Fruit fly (Drosophila melanogaster) whole organism, pupa: ENCODE data around the gene CG18814.

ENCODE experiments used
- CG10348 ChIP-seq: fragments of 200-800 bp; sonication (Bioruptor generic); IDR thresholded peaks from 2 replicates; pipeline ENCODE4 v1.3.6; 2022; ENCODE audit warnings: missing biosample characterization, missing genetic modification characterization
- CG12605 ChIP-seq: fragments of 200-800 bp; sonication (Bioruptor generic); IDR thresholded peaks from 2 replicates; pipeline ENCODE4 v1.3.6; 2022; ENCODE audit warnings: missing biosample characterization, missing genetic modification characterization
- CG13204 ChIP-seq: fragments of 200-800 bp; sonication (Bioruptor generic); optimal IDR thresholded peaks from 2 replicates; lab custom pipeline; 2018; ENCODE audit warnings: missing biosample characterization, mild to moderate bottlenecking, missing genetic modification characterization, moderate library complexity
- CG14655 ChIP-seq: fragments of 200-800 bp; sonication (Bioruptor generic); optimal IDR thresholded peaks from 3 replicates; lab custom pipeline; 2017; ENCODE audit warnings: mild to moderate bottlenecking, missing biosample characterization, missing genetic modification reagents, missing genetic modification characterization
- CG15710 ChIP-seq: fragments of 200-800 bp; sonication (Bioruptor generic); optimal IDR thresholded peaks from 2 replicates; lab custom pipeline; 2018; ENCODE audit warnings: missing biosample characterization, mild to moderate bottlenecking, missing genetic modification characterization, moderate library complexity
- CG17806 ChIP-seq: fragments of 200-800 bp; sonication (Bioruptor generic); optimal IDR thresholded peaks from 2 replicates; lab custom pipeline; 2018; ENCODE audit warnings: missing biosample characterization, mild to moderate bottlenecking, missing genetic modification characterization, moderate library complexity
- CG32121 ChIP-seq: fragments of 200-800 bp; sonication (Bioruptor generic); IDR thresholded peaks from 2 replicates; pipeline ENCODE4 v1.3.6; 2022; ENCODE audit warnings: missing biosample characterization, missing genetic modification characterization
- CG34367 ChIP-seq: fragments of 200-800 bp; sonication (Bioruptor generic); optimal IDR thresholded peaks from 2 replicates; lab custom pipeline; 2018; ENCODE audit warnings: missing biosample characterization, mild to moderate bottlenecking, missing genetic modification characterization
- CG4496 ChIP-seq: fragments of 200-800 bp; sonication (Bioruptor generic); IDR thresholded peaks from 3 replicates; pipeline ENCODE4 v1.3.6; 2022; ENCODE audit warnings: missing biosample characterization, missing genetic modification characterization
- CG8159 ChIP-seq: fragments of 200-800 bp; sonication (Bioruptor generic); optimal IDR thresholded peaks from 3 replicates; lab custom pipeline; 2018; ENCODE audit warnings: missing biosample characterization, mild to moderate bottlenecking, missing genetic modification characterization, moderate library complexity
- CG8301 ChIP-seq: fragments of 200-800 bp; sonication (Bioruptor generic); optimal IDR thresholded peaks from 2 replicates; lab custom pipeline; 2018; ENCODE audit warnings: missing biosample characterization, mild to moderate bottlenecking, missing genetic modification characterization
- CG9948 ChIP-seq: fragments of 200-800 bp; sonication (Bioruptor generic); optimal IDR thresholded peaks from 2 replicates; lab custom pipeline; 2018; ENCODE audit warnings: missing biosample characterization, mild to moderate bottlenecking, missing genetic modification characterization, moderate library complexity
- D1 ChIP-seq: fragments of 200-800 bp; sonication (Bioruptor generic); optimal IDR thresholded peaks from 2 replicates; lab custom pipeline; 2018; ENCODE audit warnings: missing biosample characterization, mild to moderate bottlenecking, missing genetic modification characterization, moderate library complexity
- EcR ChIP-seq: fragments of 200-800 bp; sonication (Bioruptor generic); optimal IDR thresholded peaks from 3 replicates; lab custom pipeline; 2019; ENCODE audit warnings: missing biosample characterization, missing genetic modification characterization, mild to moderate bottlenecking, moderate library complexity, missing genetic modification reagents
- Ets98B ChIP-seq: fragments of 200-800 bp; sonication (Bioruptor generic); IDR thresholded peaks from 2 replicates; pipeline ENCODE4 v1.3.6; 2022; ENCODE audit warnings: missing biosample characterization, missing genetic modification characterization
- Pif1A ChIP-seq: fragments of 200-800 bp; sonication (Bioruptor generic); optimal IDR thresholded peaks from 3 replicates; lab custom pipeline; 2016; ENCODE audit warnings: missing biosample characterization, missing genetic modification characterization
- Pif1B ChIP-seq: fragments of 200-800 bp; sonication (Bioruptor generic); optimal IDR thresholded peaks from 3 replicates; lab custom pipeline; 2016; ENCODE audit warnings: missing biosample characterization, missing genetic modification characterization
- Snoo ChIP-seq: fragments of 200-800 bp; sonication (Bioruptor generic); optimal IDR thresholded peaks from 3 replicates; lab custom pipeline; 2017; ENCODE audit warnings: missing biosample characterization, mild to moderate bottlenecking, missing genetic modification characterization, inconsistent platforms
- fd96Ca ChIP-seq: fragments of 200-800 bp; sonication (Bioruptor generic); IDR thresholded peaks from 3 replicates; pipeline ENCODE4 v1.3.6; 2022; ENCODE audit warnings: missing biosample characterization, missing genetic modification characterization
- gl ChIP-seq: fragments of 200-800 bp; sonication (Bioruptor generic); optimal IDR thresholded peaks from 2 replicates; lab custom pipeline; 2018; ENCODE audit warnings: missing biosample characterization, mild to moderate bottlenecking, missing genetic modification characterization
- rn ChIP-seq: fragments of 200-800 bp; sonication (Bioruptor generic); IDR thresholded peaks from 2 replicates; pipeline ENCODE4 v1.3.6; 2022; ENCODE audit warnings: missing biosample characterization, missing genetic modification characterization

The CG18814 gene

DNA sequence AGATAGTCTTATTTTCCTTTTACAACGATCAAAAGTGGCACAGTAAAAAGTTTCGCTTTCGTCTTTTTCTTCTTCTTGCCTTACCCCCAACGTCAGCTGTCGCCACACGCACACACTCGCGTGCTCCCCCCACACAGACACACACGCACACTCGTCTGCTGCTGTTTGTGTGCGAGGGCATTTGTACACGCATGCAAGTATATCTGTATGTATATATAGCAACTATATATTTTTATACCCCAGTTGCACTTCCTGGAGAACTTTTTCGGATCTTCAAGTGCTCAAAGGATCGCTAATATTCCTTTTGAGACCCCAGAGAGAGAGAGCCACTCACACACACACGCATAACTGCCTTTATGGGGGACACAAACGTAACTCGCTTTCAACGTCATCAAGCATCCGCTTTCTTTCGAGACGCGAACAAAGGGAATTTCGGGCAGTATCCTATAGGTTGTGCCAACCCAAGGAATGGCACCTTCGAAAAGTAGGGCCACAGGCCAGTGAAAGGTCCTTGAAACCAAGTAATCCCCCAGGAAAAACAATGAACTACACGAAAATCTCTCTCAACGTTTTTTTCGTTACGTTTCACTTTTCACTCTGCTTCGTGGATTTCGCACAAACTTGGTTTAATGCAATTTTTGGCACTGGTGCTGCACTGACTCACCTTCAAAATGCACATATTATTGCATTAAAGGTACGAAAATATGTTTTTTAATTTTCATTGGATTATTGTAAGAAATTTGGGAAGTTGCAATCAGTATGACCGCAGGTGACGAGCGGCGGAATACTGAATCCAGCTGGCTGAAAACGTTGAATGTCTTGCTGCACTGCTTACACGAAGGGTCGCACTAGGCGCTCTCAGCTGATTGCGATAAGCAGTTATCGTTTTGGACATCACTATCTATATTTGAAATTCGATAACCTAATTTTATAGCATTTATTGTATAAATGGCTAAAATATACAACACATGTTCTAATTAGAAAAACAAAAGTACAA lies 8.4 kb downstream of the CG18814 start, which contains the start of gene roq:
Gene roq (minus strand): TSS at position 799 of the 997 bp plus-strand sequence.
- no peak for TF ChIP-seq fd96Ca (GFP tag; lab: Robert Waterston, UW)
- peak; percentile 29 for TF ChIP-seq EcR (GFP tag; lab: Kevin White, UChicago)
- no peak for TF ChIP-seq CG14655
- no peak for TF ChIP-seq rn (GFP tag; lab: Robert Waterston, UW)
- peak; percentile 16; the same call in 1 of the 2 replicates for TF ChIP-seq CG12605 (GFP tag; lab: Robert Waterston, UW)
- TF ChIP-seq Pif1B (GFP tag; lab: Kevin White, UChicago), result no peak
- TF ChIP-seq CG10348 (GFP tag; lab: Robert Waterston, UW), result no peak
- no peak for TF ChIP-seq CG32121
- TF ChIP-seq gl (tag; lab: Kevin White, UChicago), result peak; percentile 11

DNA sequence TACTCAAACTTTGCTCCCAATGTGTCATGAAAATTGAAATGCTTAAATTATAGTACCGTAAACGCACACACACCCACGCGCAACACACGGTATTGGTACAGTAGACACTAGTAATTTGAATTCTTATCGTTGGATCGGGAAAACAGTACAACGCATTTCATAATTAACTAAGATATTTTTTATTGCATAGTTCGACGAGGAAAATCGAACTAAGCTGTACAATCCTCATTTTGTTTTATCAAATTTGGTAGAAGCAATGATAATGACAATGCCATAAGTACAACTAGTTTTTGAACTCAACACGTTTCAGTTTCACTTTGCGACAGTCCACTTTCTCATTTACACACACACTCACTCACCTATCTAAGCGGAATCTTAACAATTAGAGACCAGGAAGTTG lies 11.1 kb downstream of the CG18814 start:
- TF ChIP-seq CG32121 (no peak), CG8301 (peak; percentile 21)

DNA sequence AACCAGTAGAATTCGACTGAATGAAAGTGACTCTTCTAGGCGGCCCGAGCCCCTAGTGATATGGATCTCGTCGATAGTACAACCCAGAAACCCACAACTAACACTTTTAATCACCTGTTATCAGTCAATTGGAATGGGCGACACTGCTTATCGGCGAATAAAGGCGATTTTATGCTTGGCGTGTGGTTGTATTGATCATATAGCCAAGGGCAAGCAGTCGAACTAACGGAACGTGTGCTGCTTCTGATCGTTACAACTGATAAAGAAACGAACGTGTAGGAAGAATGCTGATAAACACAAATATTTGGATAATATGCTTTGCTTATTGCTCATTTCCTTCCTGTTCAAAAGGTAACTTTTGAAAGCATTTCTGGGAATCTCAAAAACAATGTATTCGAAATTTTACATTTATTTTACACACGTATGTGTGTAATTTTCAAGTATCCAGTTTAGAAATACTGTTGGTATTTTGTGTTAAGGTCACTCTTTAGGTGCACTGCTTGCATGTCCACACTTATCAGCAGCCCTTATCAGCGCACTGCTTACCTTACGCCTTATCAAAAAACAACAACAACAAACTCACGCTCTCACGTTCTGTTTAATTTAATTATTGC lies 11.7 kb downstream of the CG18814 start, which contains the start of gene Agpat4:
Gene Agpat4 (minus strand): TSS at position 387 of the 614 bp plus-strand sequence.
- no peak for TF ChIP-seq rn (GFP tag; lab: Robert Waterston, UW)
- TF ChIP-seq CG8159 (tag; lab: Kevin White, UChicago), result no peak
- TF ChIP-seq CG8301, result no peak
- TF ChIP-seq CG10348 (GFP tag; lab: Robert Waterston, UW), result no peak
- TF ChIP-seq CG12605 (GFP tag; lab: Robert Waterston, UW), result no peak
- TF ChIP-seq EcR (GFP tag; lab: Kevin White, UChicago), result no peak
- no peak for TF ChIP-seq CG9948 (tag; lab: Kevin White, UChicago)
- no peak for TF ChIP-seq fd96Ca (GFP tag; lab: Robert Waterston, UW)
- no peak for TF ChIP-seq Snoo (tag; lab: Kevin White, UChicago)
- TF ChIP-seq CG14655, result no peak
- TF ChIP-seq CG13204, result no peak
- TF ChIP-seq Ets98B (GFP tag; lab: Robert Waterston, UW), result no peak
- no peak for TF ChIP-seq Pif1A (GFP tag; lab: Kevin White, UChicago)
- no peak for TF ChIP-seq CG4496
- no peak for TF ChIP-seq gl (tag; lab: Kevin White, UChicago)
- TF ChIP-seq D1 (tag; lab: Kevin White, UChicago), result no peak
- no peak for TF ChIP-seq CG17806

DNA sequence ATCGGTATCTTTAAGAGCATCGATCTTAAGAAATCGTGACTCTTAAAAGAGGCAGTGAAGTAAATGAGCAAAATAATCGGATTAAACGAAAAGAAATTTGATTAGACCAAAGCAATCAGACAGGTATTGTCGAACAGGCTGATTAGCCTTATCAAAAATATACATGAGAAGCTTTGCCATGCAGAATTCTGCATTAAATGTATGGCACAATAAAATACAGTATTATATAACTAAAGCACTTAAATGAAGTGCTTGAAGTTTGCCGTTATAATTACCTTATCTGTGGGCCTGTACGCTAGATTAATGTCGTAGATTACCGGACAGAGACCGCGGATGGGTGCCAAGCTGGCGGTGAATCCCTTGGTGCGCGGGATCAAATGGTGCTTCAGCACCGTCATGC lies 13.4 kb downstream of the CG18814 start:
- TF ChIP-seq fd96Ca (GFP tag; lab: Robert Waterston, UW) (no peak), Pif1A (GFP tag; lab: Kevin White, UChicago) (no peak), CG8159 (tag; lab: Kevin White, UChicago) (no peak), CG32121 (no peak), CG34367 (tag; lab: Kevin White, UChicago) (no peak), D1 (tag; lab: Kevin White, UChicago) (no peak), CG9948 (tag; lab: Kevin White, UChicago) (no peak)
- TF ChIP-seq, all 21 proteins: peak for 0

DNA sequence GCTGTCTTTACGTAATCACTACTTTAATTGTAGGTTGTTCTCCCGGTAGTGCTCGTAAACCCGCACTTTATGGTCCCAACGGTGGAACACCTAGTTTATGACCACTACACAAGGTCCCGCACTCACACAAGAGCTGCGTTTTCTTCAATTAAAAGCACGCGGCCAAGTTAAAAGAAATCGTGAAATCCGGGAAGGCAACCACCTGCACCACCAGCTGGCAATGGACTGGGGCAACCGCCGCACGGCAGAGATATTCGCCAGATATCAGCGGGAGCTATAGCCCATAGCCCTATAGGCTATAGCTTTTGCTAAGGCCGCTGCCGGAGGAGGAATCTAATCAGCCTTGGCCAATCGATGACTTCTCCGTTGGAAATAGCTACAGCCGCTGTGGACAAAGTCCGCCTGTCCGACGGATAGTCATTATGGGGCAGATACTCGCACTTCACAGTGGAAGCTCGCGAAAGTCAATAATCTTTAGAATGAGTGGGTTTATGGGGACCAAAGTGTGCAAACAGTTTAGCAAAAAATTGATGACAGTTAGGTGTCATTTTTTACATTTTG lies 14.6 kb downstream of the CG18814 start:
- TF ChIP-seq CG12605 (GFP tag; lab: Robert Waterston, UW) (peak; percentile 37; the same call in 1 of the 2 replicates), CG8159 (tag; lab: Kevin White, UChicago) (no peak), CG13204 (no peak), CG34367 (tag; lab: Kevin White, UChicago) (no peak), EcR (GFP tag; lab: Kevin White, UChicago) (no peak), gl (tag; lab: Kevin White, UChicago) (peak; percentile 18), CG32121 (no peak), CG14655 (no peak), Snoo (tag; lab: Kevin White, UChicago) (no peak), Ets98B (GFP tag; lab: Robert Waterston, UW) (0 out of 2 replicates have a peak, but pooled peaks have one; percentile 32), CG9948 (tag; lab: Kevin White, UChicago) (no peak), CG8301 (peak; percentile 12), D1 (tag; lab: Kevin White, UChicago) (no peak), fd96Ca (GFP tag; lab: Robert Waterston, UW) (peak; percentile 40; the same call in 1 of the 3 replicates), CG4496 (peak; percentile 41; the same call in 1 of the 3 replicates), CG17806 (no peak), CG15710 (tag; lab: Kevin White, UChicago) (no peak), rn (GFP tag; lab: Robert Waterston, UW) (no peak)
